Fruit fly (Drosophila melanogaster): ENCODE measurements around the gene Hsp60A.

DNA sequence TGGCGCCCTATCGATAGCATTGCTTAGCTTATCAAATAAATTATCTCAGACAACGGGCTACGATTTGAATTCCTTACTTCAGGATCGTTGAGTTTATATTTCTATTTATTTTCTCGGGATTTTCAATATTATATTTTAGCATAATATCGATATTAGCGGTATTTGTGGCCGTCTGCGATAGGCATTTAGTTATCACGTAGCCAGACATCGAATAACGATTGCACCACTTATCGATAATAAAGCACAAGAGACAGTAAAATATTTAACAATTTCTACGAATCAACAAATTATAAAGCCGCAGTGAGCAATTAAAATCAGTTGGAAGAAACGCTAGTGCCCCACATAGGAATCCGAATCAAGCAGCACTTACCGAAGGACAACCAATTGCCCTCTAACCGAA is 18.1 kb upstream of the Hsp60A start, which contains the start of gene CG2076:
- TF ChIP-seq CG12605 (GFP tag; IDR thresholded peaks at IDR 0.05): no peak
- no peak for TF ChIP-seq CG34367 (tag; optimal IDR thresholded peaks at IDR 0.05)
- TF ChIP-seq CG17806 (tag; optimal IDR thresholded peaks at IDR 0.05): no peak
- no peak for TF ChIP-seq CG8301 (tag; optimal IDR thresholded peaks at IDR 0.05)
- TF ChIP-seq Pif1A (GFP tag; optimal IDR thresholded peaks at IDR 0.05): no peak
- TF ChIP-seq EcR (GFP tag; optimal IDR thresholded peaks at IDR 0.05): no peak
- TF ChIP-seq D1 (tag; optimal IDR thresholded peaks at IDR 0.05): no peak
- TF ChIP-seq CG10348 (GFP tag; IDR thresholded peaks at IDR 0.05): no peak
- no peak for TF ChIP-seq Snoo (tag; optimal IDR thresholded peaks at IDR 0.05)
